Worm (Caenorhabditis elegans) whole organism, L2 larva: ENCODE measurements around the gene Y73C8B.3.

Source experiments
- blmp-1 ChIP-seq: sonication (generic microtip); optimal IDR thresholded peaks from 2 replicates; lab custom pipeline; 2017; ENCODE audit warnings: missing genetic modification characterization, mild to moderate bottlenecking, missing compliant biosample characterization, antibody characterized with exemption, moderate library complexity; ENCODE audit not compliant: insufficient read depth
- unc-55 ChIP-seq: fragments of 150-350 bp; sonication (generic microtip); optimal IDR thresholded peaks from 3 replicates; lab custom pipeline; 2014; ENCODE audit warnings: missing biosample characterization, missing genetic modification reagents, missing genetic modification characterization
- unc-62 ChIP-seq: fragments of 150-350 bp; optimal IDR thresholded peaks from 2 replicates; lab custom pipeline; 2014; ENCODE audit warnings: missing biosample characterization, missing genetic modification reagents, missing genetic modification characterization

DNA sequence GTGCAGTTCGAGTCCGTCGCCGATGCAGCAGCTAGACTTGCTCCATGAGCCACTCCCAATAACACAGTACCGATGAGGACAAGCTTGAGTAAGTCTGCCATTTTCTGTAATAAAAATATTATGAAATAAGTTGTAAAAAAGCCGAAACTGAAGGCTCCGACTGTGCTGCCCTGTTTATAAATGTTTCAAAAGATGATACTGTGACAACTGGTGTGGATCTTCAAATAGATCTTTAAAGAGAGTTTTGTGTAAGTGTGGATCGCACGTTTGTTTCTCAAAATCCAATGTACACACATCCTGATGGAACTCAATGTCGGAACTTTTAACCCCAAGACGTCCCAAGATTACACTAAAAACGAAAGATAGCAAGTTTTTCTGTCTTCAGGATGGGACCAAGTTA lies 24.4 kb downstream of the Y73C8B.3 start, which contains the start of gene C36C5.15:
- no peak for TF ChIP-seq unc-55 (GFP tag; lab: Kevin White, UChicago)
- TF ChIP-seq blmp-1 (tag; lab: Kevin White, UChicago), result no peak
- no peak for TF ChIP-seq unc-62 (GFP tag; lab: Kevin White, UChicago)
